Worm (Caenorhabditis elegans) whole organism, L2 larva: ENCODE results near the gene Y41C4A.12.
A peak's percentile ranks its signal among the peaks of the same experiment; 100 is the strongest.

Experiments used
- C34F6.9 ChIP-seq: fragments of 150-350 bp; optimal IDR thresholded peaks from 2 replicates; lab custom pipeline; 2014; ENCODE audit warnings: missing biosample characterization, missing genetic modification characterization
- F13H6.1 ChIP-seq: sonication (generic microtip); optimal IDR thresholded peaks from 2 replicates; lab custom pipeline; 2016; ENCODE audit warnings: missing genetic modification characterization, missing compliant biosample characterization
- R02D3.7 ChIP-seq: fragments of 150-350 bp; optimal IDR thresholded peaks from 2 replicates; lab custom pipeline; 2014; ENCODE audit warnings: missing biosample characterization, missing genetic modification characterization
- Y55F3AM.14 ChIP-seq: fragments of 200-800 bp; sonication (Bioruptor generic); optimal IDR thresholded peaks from 2 replicates; lab custom pipeline; 2018; ENCODE audit warnings: mild to moderate bottlenecking, missing genetic modification characterization, missing compliant biosample characterization
- ZK546.5 ChIP-seq: sonication (generic microtip); optimal IDR thresholded peaks from 2 replicates; lab custom pipeline; 2017; ENCODE audit warnings: missing biosample characterization, missing genetic modification characterization
- alr-1 ChIP-seq: fragments of 150-350 bp; optimal IDR thresholded peaks from 2 replicates; lab custom pipeline; 2014; ENCODE audit warnings: missing biosample characterization, missing genetic modification characterization
- blmp-1 ChIP-seq: sonication (generic microtip); optimal IDR thresholded peaks from 2 replicates; lab custom pipeline; 2017; ENCODE audit warnings: missing genetic modification characterization, mild to moderate bottlenecking, missing compliant biosample characterization, antibody characterized with exemption, moderate library complexity; ENCODE audit not compliant: insufficient read depth
- ceh-16 ChIP-seq: fragments of 150-350 bp; optimal IDR thresholded peaks from 2 replicates; lab custom pipeline; 2014; ENCODE audit warnings: missing biosample characterization, missing genetic modification characterization
- crh-2 ChIP-seq: sonication (generic microtip); optimal IDR thresholded peaks from 2 replicates; lab custom pipeline; 2017; ENCODE audit warnings: missing biosample characterization, missing genetic modification characterization
- dmd-4 ChIP-seq: sonication (generic microtip); optimal IDR thresholded peaks from 2 replicates; lab custom pipeline; 2017; ENCODE audit warnings: missing biosample characterization, missing genetic modification characterization
- egl-27 ChIP-seq: sonication (generic microtip); optimal IDR thresholded peaks from 3 replicates; lab custom pipeline; 2017; ENCODE audit warnings: missing biosample characterization, missing genetic modification reagents, missing genetic modification characterization
- elt-1 ChIP-seq: fragments of 150-350 bp; optimal IDR thresholded peaks from 2 replicates; lab custom pipeline; 2014; ENCODE audit warnings: missing biosample characterization, missing genetic modification characterization
- fos-1 ChIP-seq: fragments of 150-350 bp; optimal IDR thresholded peaks from 2 replicates; lab custom pipeline; 2014; ENCODE audit warnings: missing biosample characterization, missing genetic modification characterization
- gmeb-1 ChIP-seq: fragments of 150-350 bp; optimal IDR thresholded peaks from 2 replicates; lab custom pipeline; 2014; ENCODE audit warnings: missing biosample characterization, missing genetic modification characterization
- lin-11 ChIP-seq: fragments of 150-350 bp; sonication (generic microtip); optimal IDR thresholded peaks from 2 replicates; lab custom pipeline; 2014; ENCODE audit warnings: missing biosample characterization, missing genetic modification characterization, inconsistent platforms, mixed read lengths
- lin-13 ChIP-seq: fragments of 150-350 bp; optimal IDR thresholded peaks from 2 replicates; lab custom pipeline; 2014; ENCODE audit warnings: missing biosample characterization, missing genetic modification reagents, missing genetic modification characterization
- lin-39 ChIP-seq: fragments of 150-350 bp; optimal IDR thresholded peaks from 2 replicates; lab custom pipeline; 2014; ENCODE audit warnings: missing biosample characterization, missing genetic modification reagents, missing genetic modification characterization
- lsy-2 ChIP-seq, 2 experiments: fragments of 150-350 bp in 1 of 2; sonication (generic microtip) in 1 of 2; optimal IDR thresholded peaks; 2 replicates each; lab custom pipeline; 2014 to 2017; ENCODE audit warnings: missing biosample characterization in 2 of 2, missing genetic modification characterization in 2 of 2
- mab-5 ChIP-seq: fragments of 150-350 bp; optimal IDR thresholded peaks from 2 replicates; lab custom pipeline; 2014; ENCODE audit warnings: missing biosample characterization, missing genetic modification characterization
- mdl-1 ChIP-seq, 2 experiments: fragments of 150-350 bp in 1 of 2; sonication (generic microtip) in 1 of 2; optimal IDR thresholded peaks; 2 replicates each; lab custom pipeline; 2017; ENCODE audit warnings: missing biosample characterization in 2 of 2, missing genetic modification characterization in 2 of 2
- nhr-10 ChIP-seq: sonication (generic microtip); optimal IDR thresholded peaks from 2 replicates; lab custom pipeline; 2017; ENCODE audit warnings: missing biosample characterization, missing genetic modification characterization
- nhr-11 ChIP-seq: fragments of 150-350 bp; optimal IDR thresholded peaks from 2 replicates; lab custom pipeline; 2014; ENCODE audit warnings: missing biosample characterization, missing genetic modification characterization
- nhr-129 ChIP-seq: fragments of 150-350 bp; optimal IDR thresholded peaks from 2 replicates; lab custom pipeline; 2014; ENCODE audit warnings: missing biosample characterization, missing genetic modification characterization
- nhr-21 ChIP-seq: fragments of 150-350 bp; optimal IDR thresholded peaks from 2 replicates; lab custom pipeline; 2014; ENCODE audit warnings: missing biosample characterization, missing genetic modification characterization
- nhr-237 ChIP-seq: fragments of 150-350 bp; optimal IDR thresholded peaks from 2 replicates; lab custom pipeline; 2014; ENCODE audit warnings: missing biosample characterization, missing genetic modification characterization
- nhr-25 ChIP-seq: fragments of 150-350 bp; sonication (generic microtip); optimal IDR thresholded peaks from 3 replicates; lab custom pipeline; 2014; ENCODE audit warnings: missing biosample characterization, missing genetic modification characterization
- nhr-6 ChIP-seq: fragments of 150-350 bp; optimal IDR thresholded peaks from 2 replicates; lab custom pipeline; 2014; ENCODE audit warnings: missing biosample characterization, missing genetic modification characterization
- nhr-77 ChIP-seq: fragments of 150-350 bp; optimal IDR thresholded peaks from 2 replicates; lab custom pipeline; 2014; ENCODE audit warnings: missing biosample characterization, missing genetic modification characterization
- sem-4 ChIP-seq: fragments of 150-350 bp; optimal IDR thresholded peaks from 2 replicates; lab custom pipeline; 2014; ENCODE audit warnings: missing biosample characterization, missing genetic modification reagents, missing genetic modification characterization
- sma-3 ChIP-seq: sonication (generic microtip); optimal IDR thresholded peaks from 2 replicates; lab custom pipeline; 2016; ENCODE audit warnings: missing genetic modification reagents, missing genetic modification characterization, missing compliant biosample characterization
- sma-9 ChIP-seq, 2 experiments: fragments of 150-350 bp in 1 of 2; sonication (generic microtip) in 1 of 2; optimal IDR thresholded peaks; 2 replicates each; lab custom pipeline; 2014 to 2016; ENCODE audit warnings: missing genetic modification characterization in 2 of 2, mild to moderate bottlenecking in 1 of 2, missing biosample characterization in 1 of 2, missing compliant biosample characterization in 1 of 2, missing genetic modification reagents in 1 of 2, moderate library complexity in 1 of 2
- snpc-4 ChIP-seq: fragments of 150-350 bp; optimal IDR thresholded peaks from 2 replicates; lab custom pipeline; 2014; ENCODE audit warnings: missing biosample characterization, missing genetic modification characterization
- unc-39 ChIP-seq: fragments of 150-350 bp; optimal IDR thresholded peaks from 2 replicates; lab custom pipeline; 2014; ENCODE audit warnings: missing biosample characterization, missing genetic modification characterization
- unc-55 ChIP-seq: fragments of 150-350 bp; sonication (generic microtip); optimal IDR thresholded peaks from 3 replicates; lab custom pipeline; 2014; ENCODE audit warnings: missing biosample characterization, missing genetic modification reagents, missing genetic modification characterization
- ztf-1 ChIP-seq: fragments of 200-800 bp; sonication (Bioruptor generic); conservative IDR thresholded peaks from 2 replicates; pipeline ENCODE4 v1.3.6; 2022; ENCODE audit warnings: missing genetic modification characterization, missing compliant biosample characterization
- ztf-11 ChIP-seq: sonication (generic microtip); optimal IDR thresholded peaks from 2 replicates; lab custom pipeline; 2017; ENCODE audit warnings: missing biosample characterization, missing genetic modification characterization
- ztf-4 ChIP-seq: fragments of 150-350 bp; optimal IDR thresholded peaks from 2 replicates; lab custom pipeline; 2014; ENCODE audit warnings: missing biosample characterization, missing genetic modification characterization

Gene Y41C4A.12

DNA sequence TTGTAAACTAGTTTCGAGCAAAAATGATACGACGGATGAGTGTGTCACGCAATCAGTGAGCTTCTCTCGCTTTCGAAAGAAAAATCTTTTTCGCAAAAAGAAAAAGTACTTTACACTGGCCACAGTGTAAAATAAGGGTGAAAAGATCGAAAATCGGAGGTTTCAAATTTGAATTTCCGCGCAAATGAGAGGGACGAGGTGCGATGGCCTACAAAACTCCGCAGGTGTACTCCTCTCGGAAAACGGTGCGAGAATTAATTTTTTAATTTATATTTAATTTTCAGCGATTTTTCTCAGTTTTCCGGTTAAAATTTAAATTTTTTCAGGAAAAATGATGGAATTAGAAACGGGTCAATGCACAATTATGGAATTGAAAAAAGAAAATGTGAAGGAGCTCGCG is 20.2 kb upstream of the Y41C4A.12 start, which contains the start of gene mrt-2 (continued):
- TF ChIP-seq ZK546.5 (no peak), nhr-6 (tag; lab: Kevin White, UChicago) (peak; percentile 44), lin-11 (tag; lab: Kevin White, UChicago) (peak; percentile 54), nhr-11 (tag; lab: Kevin White, UChicago) (no peak), egl-27 (peak; percentile 48), fos-1 (tag; lab: Kevin White, UChicago) (peak; percentile 17), nhr-21 (tag; lab: Kevin White, UChicago) (peak; percentile 60), Y55F3AM.14 (GFP tag; lab: Kevin White, UChicago) (no peak), ztf-11 (tag; lab: Kevin White, UChicago) (no peak), nhr-10 (tag; lab: Kevin White, UChicago) (no peak), sem-4 (tag; lab: Kevin White, UChicago) (peak; percentile 91), ceh-16 (peak; percentile 46), R02D3.7 (tag; lab: Kevin White, UChicago) (no peak), nhr-77 (tag; lab: Kevin White, UChicago) (no peak), F13H6.1 (tag; lab: Kevin White, UChicago) (peak; percentile 81), alr-1 (tag; lab: Kevin White, UChicago) (no peak), ztf-1 (GFP tag; lab: Robert Waterston, UW) (no peak), sma-3 (GFP tag; lab: Kevin White, UChicago) (peak; percentile 86), elt-1 (tag; lab: Kevin White, UChicago) (no peak)

DNA sequence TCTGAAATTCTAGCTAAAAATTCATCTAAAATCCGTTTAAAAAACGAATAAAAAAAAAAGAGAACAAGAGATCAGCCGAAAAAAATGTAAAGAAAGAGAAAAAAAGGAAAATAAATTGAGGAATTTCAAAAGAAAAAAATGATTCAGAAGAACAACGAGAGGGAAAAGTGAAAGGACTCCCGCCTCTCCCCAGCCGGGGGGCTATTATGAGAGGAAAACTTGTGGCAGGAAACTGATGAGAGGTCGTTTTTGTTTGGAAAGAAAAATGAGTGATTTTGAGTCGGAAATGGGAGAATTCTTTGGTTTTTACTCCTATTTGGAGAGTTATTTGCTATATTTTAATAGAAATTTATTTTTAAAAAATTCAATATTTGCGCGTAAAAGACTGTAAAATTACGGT is 15.7 kb upstream of the Y41C4A.12 start:
- TF ChIP-seq sem-4 (tag; lab: Kevin White, UChicago), result peak; percentile 42
- TF ChIP-seq blmp-1 (tag; lab: Kevin White, UChicago), result peak; percentile 69
- TF ChIP-seq mab-5 (tag; lab: Kevin White, UChicago), result no peak

- TF ChIP-seq nhr-11 (tag; lab: Kevin White, UChicago) (no peak), F13H6.1 (tag; lab: Kevin White, UChicago) (peak; percentile 19), C34F6.9 (tag; lab: Kevin White, UChicago) (peak; percentile 1), crh-2 (tag; lab: Kevin White, UChicago) (peak; percentile 57), dmd-4 (tag; lab: Kevin White, UChicago) (no peak)
These were observed 14.4 kb upstream of the Y41C4A.12 start for ce11 chrIII:11740868-11741267.

ce11 chrIII:11738482-11738881 is 12.0 kb upstream of the Y41C4A.12 start:
- peak; percentile 33 for TF ChIP-seq mab-5 (tag; lab: Kevin White, UChicago)
- no peak for TF ChIP-seq nhr-25 (tag; lab: Kevin White, UChicago)
- TF ChIP-seq fos-1 (tag; lab: Kevin White, UChicago), result peak; percentile 14
- TF ChIP-seq sma-3 (GFP tag; lab: Kevin White, UChicago), result no peak
- TF ChIP-seq nhr-237 (tag; lab: Kevin White, UChicago), result no peak
- no peak for TF ChIP-seq nhr-11 (tag; lab: Kevin White, UChicago)
- no peak for TF ChIP-seq ceh-16
- TF ChIP-seq F13H6.1 (tag; lab: Kevin White, UChicago), result peak; percentile 54
- TF ChIP-seq mdl-1 (tag; optimal IDR thresholded peaks at IDR 0.05; lab: Kevin White, UChicago), result peak; percentile 12 to 27
- peak; percentile 70 for TF ChIP-seq sma-9 (GFP tag; optimal IDR thresholded peaks at IDR 0.05; lab: Kevin White, UChicago)
- no peak for TF ChIP-seq sma-9 (tag; optimal IDR thresholded peaks at IDR 0.05; lab: Kevin White, UChicago)
- TF ChIP-seq nhr-129, result peak; percentile 34
- TF ChIP-seq sem-4 (tag; lab: Kevin White, UChicago), result peak; percentile 90
- TF ChIP-seq lsy-2 (tag; optimal IDR thresholded peaks at IDR 0.05; lab: Kevin White, UChicago), result peak in 1 of 2 experiments; percentile 64
- peak; percentile 16 for TF ChIP-seq egl-27
- TF ChIP-seq ztf-4 (tag; lab: Kevin White, UChicago), result peak; percentile 21
- TF ChIP-seq unc-39 (tag; lab: Kevin White, UChicago), result no peak
- peak; percentile 33 for TF ChIP-seq blmp-1 (tag; lab: Kevin White, UChicago)
- no peak for TF ChIP-seq alr-1 (tag; lab: Kevin White, UChicago)
- peak; percentile 1 for TF ChIP-seq snpc-4 (tag; lab: Kevin White, UChicago)
- peak; percentile 46 for TF ChIP-seq crh-2 (tag; lab: Kevin White, UChicago)
- no peak for TF ChIP-seq ztf-11 (tag; lab: Kevin White, UChicago)
- no peak for TF ChIP-seq Y55F3AM.14 (GFP tag; lab: Kevin White, UChicago)
- TF ChIP-seq unc-55 (GFP tag; lab: Kevin White, UChicago), result peak; percentile 47
- TF ChIP-seq lin-39 (tag; lab: Kevin White, UChicago), result no peak
- TF ChIP-seq ztf-1 (GFP tag; lab: Robert Waterston, UW), result no peak
- no peak for TF ChIP-seq ZK546.5
- TF ChIP-seq gmeb-1 (tag; lab: Kevin White, UChicago), result peak; percentile 13
- peak; percentile 37 for TF ChIP-seq C34F6.9 (tag; lab: Kevin White, UChicago)
- peak; percentile 27 for TF ChIP-seq lin-13
